Worm (Caenorhabditis elegans) whole organism, L2 larva: ENCODE measurements around the gene hot-9.

Experiments used
- blmp-1 ChIP-seq: sonication (generic microtip); optimal IDR thresholded peaks from 2 replicates; lab custom pipeline; 2017; ENCODE audit warnings: missing genetic modification characterization, mild to moderate bottlenecking, missing compliant biosample characterization, antibody characterized with exemption, moderate library complexity; ENCODE audit not compliant: insufficient read depth
- nhr-237 ChIP-seq: fragments of 150-350 bp; optimal IDR thresholded peaks from 2 replicates; lab custom pipeline; 2014; ENCODE audit warnings: missing biosample characterization, missing genetic modification characterization
- nhr-25 ChIP-seq: fragments of 150-350 bp; sonication (generic microtip); optimal IDR thresholded peaks from 3 replicates; lab custom pipeline; 2014; ENCODE audit warnings: missing biosample characterization, missing genetic modification characterization

DNA sequence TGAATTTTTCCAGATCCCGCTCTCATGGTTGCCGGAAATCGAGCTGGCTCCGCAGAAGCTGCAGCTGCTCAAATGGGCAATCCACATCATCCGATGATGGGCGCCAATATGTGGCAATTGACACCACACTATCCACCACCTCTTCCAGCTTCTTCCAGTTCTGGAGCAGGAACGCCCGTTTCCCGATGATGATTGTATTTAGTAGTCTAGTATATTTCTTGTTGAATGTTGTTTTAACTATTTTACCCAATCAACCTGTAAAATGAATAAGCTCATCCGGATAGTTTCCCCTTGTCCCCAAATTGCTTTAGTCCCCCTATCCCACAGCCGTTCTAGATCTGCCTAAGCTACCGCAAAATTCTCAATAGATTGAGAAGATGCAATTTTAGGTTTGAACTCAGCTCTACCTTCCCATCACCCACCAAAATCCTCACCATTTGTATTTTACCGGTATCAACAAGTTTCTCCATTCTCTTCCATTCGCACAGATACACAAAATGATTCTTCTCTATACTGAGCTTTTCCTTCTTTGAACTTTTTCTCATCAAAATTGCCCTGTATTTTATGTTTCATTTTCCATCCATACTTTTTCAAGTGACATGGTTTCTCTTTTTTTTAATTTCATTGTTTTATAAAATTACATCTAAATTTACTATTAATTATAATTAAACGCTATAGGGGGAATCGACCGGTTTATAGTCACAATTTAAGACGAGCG is 41.1 kb upstream of the hot-9 start:
- TF ChIP-seq blmp-1 (tag; lab: Kevin White, UChicago) (no peak), nhr-237 (no peak), nhr-25 (tag; lab: Kevin White, UChicago) (no peak)
